Worm (Caenorhabditis elegans) whole organism, L4/young adult: ENCODE measurements around the gene nsun-5.

ENCODE experiments used
- dao-5 ChIP-seq: sonication (generic microtip); optimal IDR thresholded peaks from 2 replicates; lab custom pipeline; 2016; ENCODE audit warnings: missing genotype, missing genetic modification characterization, moderate library complexity, missing compliant biosample characterization
- him-1 ChIP-seq: sonication (generic microtip); optimal IDR thresholded peaks from 2 replicates; lab custom pipeline; 2016; ENCODE audit warnings: missing genotype, missing genetic modification reagents, missing genetic modification characterization, missing compliant biosample characterization

DNA sequence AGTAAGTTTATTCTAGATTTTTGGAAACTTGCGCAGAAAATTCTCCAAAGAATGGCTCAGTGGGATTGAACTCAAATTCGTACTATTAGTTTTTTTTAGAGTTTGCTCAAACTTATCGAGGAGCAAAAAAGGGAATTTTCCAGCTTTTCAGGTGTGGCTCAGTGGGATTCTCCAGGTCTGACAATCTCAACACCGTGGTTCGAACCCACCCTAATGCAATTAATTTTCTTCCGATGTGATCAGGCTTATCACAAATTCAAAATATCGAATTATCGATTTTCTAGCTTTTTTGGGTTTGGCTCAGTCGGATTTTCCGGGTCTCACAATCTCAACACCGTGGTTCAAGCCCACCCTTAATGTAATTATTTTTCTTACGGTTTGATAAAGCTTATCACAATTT is 3.0 kb upstream of the nsun-5 start:
- TF ChIP-seq him-1: no peak
- TF ChIP-seq dao-5 (tag; lab: Kevin White, UChicago): no peak
